Worm (Caenorhabditis elegans) whole organism, young adult: ENCODE data around the gene F54F7.9.

Experiments
- B0035.1 ChIP-seq: sonication (generic microtip); optimal IDR thresholded peaks from 2 replicates; lab custom pipeline; 2016; ENCODE audit warnings: missing genetic modification characterization, mild to moderate bottlenecking, missing compliant biosample characterization, missing genotype, missing genetic modification reagents
- C17E4.6 ChIP-seq: fragments of 200-800 bp; sonication (Bioruptor generic); IDR thresholded peaks from 2 replicates; pipeline ENCODE4 v1.3.6; 2022; ENCODE audit warnings: missing genetic modification reagents, missing genetic modification characterization, missing compliant biosample characterization
- F10E7.11 ChIP-seq: sonication (generic microtip); optimal IDR thresholded peaks from 2 replicates; lab custom pipeline; 2017; ENCODE audit warnings: mild to moderate bottlenecking, missing genetic modification characterization, moderate library complexity, missing compliant biosample characterization
- F33H1.4 ChIP-seq: fragments of 200-800 bp; sonication (Bioruptor generic); IDR thresholded peaks from 2 replicates; pipeline ENCODE4 v1.3.6; 2022; ENCODE audit warnings: missing genetic modification reagents, missing genetic modification characterization, missing compliant biosample characterization
- F37B4.10 ChIP-seq: fragments of 200-800 bp; sonication (Bioruptor generic); IDR thresholded peaks from 2 replicates; pipeline ENCODE4 v1.3.6; 2022; ENCODE audit warnings: missing genetic modification characterization, missing compliant biosample characterization
- F55B11.4 ChIP-seq: sonication (generic microtip); optimal IDR thresholded peaks from 2 replicates; lab custom pipeline; 2016; ENCODE audit warnings: missing compliant biosample characterization, missing genetic modification characterization, borderline replicate concordance; ENCODE audit not compliant: insufficient read depth
- F57A8.1 ChIP-seq: fragments of 200-800 bp; sonication (Bioruptor generic); optimal IDR thresholded peaks from 2 replicates; lab custom pipeline; 2018; ENCODE audit warnings: mild to moderate bottlenecking, missing genetic modification characterization, moderate library complexity, missing compliant biosample characterization
- K11D2.4 ChIP-seq: fragments of 200-800 bp; sonication (Bioruptor generic); IDR thresholded peaks from 2 replicates; pipeline ENCODE4 v1.3.6; 2022; ENCODE audit warnings: missing genetic modification reagents, missing genetic modification characterization, missing compliant biosample characterization
- K12H6.12 ChIP-seq: fragments of 200-800 bp; sonication (Bioruptor generic); optimal IDR thresholded peaks from 2 replicates; lab custom pipeline; 2018; ENCODE audit warnings: mild to moderate bottlenecking, missing genetic modification characterization, missing compliant biosample characterization
- T26A5.8 ChIP-seq: sonication (generic microtip); optimal IDR thresholded peaks from 2 replicates; lab custom pipeline; 2016; ENCODE audit warnings: missing genetic modification characterization, missing compliant biosample characterization
- Y79H2A.3 ChIP-seq: fragments of 200-800 bp; sonication (Bioruptor generic); conservative IDR thresholded peaks from 2 replicates; pipeline ENCODE4 v1.3.6; 2022; ENCODE audit warnings: missing genetic modification reagents, missing genetic modification characterization, missing compliant biosample characterization
- ama-1 ChIP-seq, 3 experiments: fragments of 150-350 bp in 1 of 3; sonication (generic microtip) in 2 of 3; optimal IDR thresholded peaks; 2 replicates each; lab custom pipeline; 2014 to 2018; ENCODE audit warnings: missing biosample characterization in 2 of 3, missing genetic modification characterization in 2 of 3, missing genetic modification reagents in 2 of 3
- athp-1 ChIP-seq: sonication (generic microtip); optimal IDR thresholded peaks from 2 replicates; lab custom pipeline; 2017; ENCODE audit warnings: mild to moderate bottlenecking, missing genetic modification characterization, missing compliant biosample characterization
- ceh-79 ChIP-seq: sonication (generic microtip); optimal IDR thresholded peaks from 2 replicates; lab custom pipeline; 2017; ENCODE audit warnings: mild to moderate bottlenecking, missing genetic modification characterization, missing compliant biosample characterization
- ceh-91 ChIP-seq: fragments of 200-800 bp; sonication (Bioruptor generic); IDR thresholded peaks from 2 replicates; pipeline ENCODE4 v1.3.6; 2022; ENCODE audit warnings: missing genetic modification reagents, missing genetic modification characterization, missing compliant biosample characterization
- dox-1 ChIP-seq: fragments of 200-800 bp; sonication (Bioruptor generic); IDR thresholded peaks from 2 replicates; pipeline ENCODE4 v1.3.6; 2022; ENCODE audit warnings: missing genetic modification reagents, missing genetic modification characterization, missing compliant biosample characterization
- ekl-4 ChIP-seq: fragments of 200-800 bp; sonication (Bioruptor generic); IDR thresholded peaks from 2 replicates; pipeline ENCODE4 v1.3.6; 2022; ENCODE audit warnings: missing genetic modification reagents, missing genetic modification characterization, missing compliant biosample characterization
- hlh-12 ChIP-seq: sonication (generic microtip); optimal IDR thresholded peaks from 2 replicates; lab custom pipeline; 2016; ENCODE audit warnings: missing genetic modification characterization, missing compliant biosample characterization
- hrde-1 ChIP-seq: sonication (generic microtip); optimal IDR thresholded peaks from 2 replicates; lab custom pipeline; 2016; ENCODE audit warnings: missing genetic modification characterization, mild to moderate bottlenecking, missing compliant biosample characterization, moderate library complexity, missing genotype, missing genetic modification reagents, borderline replicate concordance
- hsf-1 ChIP-seq: fragments of 200-800 bp; sonication (Bioruptor generic); IDR thresholded peaks from 2 replicates; pipeline ENCODE4 v1.3.6; 2022; ENCODE audit warnings: missing genetic modification reagents, missing genetic modification characterization, missing compliant biosample characterization
- lin-54 ChIP-seq: fragments of 200-800 bp; sonication (Bioruptor generic); optimal IDR thresholded peaks from 2 replicates; lab custom pipeline; 2018; ENCODE audit warnings: mild to moderate bottlenecking, missing genetic modification characterization, missing compliant biosample characterization
- madf-10 ChIP-seq: sonication (generic microtip); optimal IDR thresholded peaks from 2 replicates; lab custom pipeline; 2016; ENCODE audit warnings: mild to moderate bottlenecking, missing genetic modification characterization, missing compliant biosample characterization
- mcd-1 ChIP-seq: fragments of 200-800 bp; sonication (Bioruptor generic); IDR thresholded peaks from 2 replicates; pipeline ENCODE4 v1.3.6; 2022; ENCODE audit warnings: missing genetic modification reagents, missing genetic modification characterization, missing compliant biosample characterization
- mes-4 ChIP-seq: sonication (generic microtip); optimal IDR thresholded peaks from 2 replicates; lab custom pipeline; 2016; ENCODE audit warnings: missing genotype, missing genetic modification characterization, missing compliant biosample characterization
- nfya-1 ChIP-seq: sonication (generic microtip); optimal IDR thresholded peaks from 2 replicates; lab custom pipeline; 2017; ENCODE audit warnings: antibody characterized with exemption, missing compliant biosample characterization, missing genetic modification characterization, borderline replicate concordance; ENCODE audit not compliant: insufficient read depth
- nhr-80 ChIP-seq: sonication (generic microtip); optimal IDR thresholded peaks from 2 replicates; lab custom pipeline; 2016; ENCODE audit warnings: missing genetic modification characterization, missing compliant biosample characterization
- nhr-90 ChIP-seq: sonication (generic microtip); optimal IDR thresholded peaks from 2 replicates; lab custom pipeline; 2016; ENCODE audit warnings: missing genotype, mild to moderate bottlenecking, missing genetic modification characterization, missing compliant biosample characterization
- pbrm-1 ChIP-seq: fragments of 200-800 bp; sonication (Bioruptor generic); IDR thresholded peaks from 2 replicates; pipeline ENCODE4 v1.3.6; 2022; ENCODE audit warnings: missing genetic modification reagents, missing genetic modification characterization, missing compliant biosample characterization
- pha-4 ChIP-seq: fragments of 150-350 bp; sonication (generic microtip); optimal IDR thresholded peaks from 2 replicates; lab custom pipeline; 2014; ENCODE audit warnings: missing biosample characterization, missing genetic modification reagents, missing genetic modification characterization
- rpc-1 ChIP-seq, 2 experiments: fragments of 150-350 bp in 1 of 2; sonication (generic microtip) in 1 of 2; optimal IDR thresholded peaks; 2 replicates each; lab custom pipeline; 2014 to 2018; ENCODE audit warnings: missing biosample characterization in 1 of 2, missing genetic modification characterization in 1 of 2, missing genetic modification reagents in 1 of 2, missing genotype in 1 of 2
- sea-2 ChIP-seq: fragments of 200-800 bp; sonication (Bioruptor generic); IDR thresholded peaks from 2 replicates; pipeline ENCODE4 v1.3.6; 2022; ENCODE audit warnings: missing genetic modification characterization, missing compliant biosample characterization
- snpc-4 ChIP-seq, 5 experiments: fragments of 150-350 bp in 1 of 5; sonication (generic microtip) in 4 of 5; optimal IDR thresholded peaks; 2 replicates each; lab custom pipeline; 2014 to 2018; ENCODE audit warnings: missing genetic modification characterization in 5 of 5, missing biosample characterization in 3 of 5, antibody characterized with exemption in 2 of 5, mild to moderate bottlenecking in 2 of 5, missing compliant biosample characterization in 2 of 5, missing genotype in 2 of 5, moderate library complexity in 2 of 5, missing genetic modification reagents in 1 of 5
- unc-130 ChIP-seq: sonication (generic microtip); optimal IDR thresholded peaks from 2 replicates; lab custom pipeline; 2016; ENCODE audit warnings: missing genetic modification reagents, missing genetic modification characterization, missing compliant biosample characterization
- zfh-2 ChIP-seq: fragments of 200-800 bp; sonication (Bioruptor generic); conservative IDR thresholded peaks from 2 replicates; pipeline ENCODE4 v1.3.6; 2022; ENCODE audit warnings: missing genetic modification reagents, missing genetic modification characterization, missing compliant biosample characterization
- ztf-6 ChIP-seq: fragments of 200-800 bp; sonication (Bioruptor generic); IDR thresholded peaks from 2 replicates; pipeline ENCODE4 v1.3.6; 2022; ENCODE audit warnings: missing genetic modification reagents, missing genetic modification characterization, missing compliant biosample characterization

F54F7.9 gene

ce11 chrX:11828661-11829060 is 19.9 kb downstream of the F54F7.9 start:
- no peak for TF ChIP-seq lin-54
- TF ChIP-seq ama-1 (optimal IDR thresholded peaks at IDR 0.05; lab: Kevin White, UChicago) = no peak
- TF ChIP-seq ama-1 (GFP tag; optimal IDR thresholded peaks at IDR 0.05; lab: Kevin White, UChicago) = no peak
- TF ChIP-seq ekl-4 = no peak
- TF ChIP-seq athp-1 = no peak
- TF ChIP-seq nhr-80 (tag; lab: Kevin White, UChicago) = no peak
- TF ChIP-seq K12H6.12 (tag; lab: Kevin White, UChicago) = no peak
- TF ChIP-seq ceh-91 (GFP tag; lab: Robert Waterston, UW) = no peak
- TF ChIP-seq nfya-1 = no peak
- TF ChIP-seq K11D2.4 (GFP tag; lab: Robert Waterston, UW) = no peak
- TF ChIP-seq hrde-1 (tag; lab: Kevin White, UChicago) = no peak
- TF ChIP-seq, all 124 proteins: peak for 0

- no peak for TF ChIP-seq F10E7.11 (tag; lab: Kevin White, UChicago)
- TF ChIP-seq pha-4 (tag; lab: Kevin White, UChicago) = no peak
- no peak for TF ChIP-seq F37B4.10 (GFP tag; lab: Robert Waterston, UW)
- TF ChIP-seq athp-1 = no peak
- no peak for TF ChIP-seq F55B11.4
- TF ChIP-seq ztf-6 (GFP tag; lab: Robert Waterston, UW) = no peak
Measured at ce11 chrX:11827528-11827927, 21.0 kb downstream of the F54F7.9 start.

DNA sequence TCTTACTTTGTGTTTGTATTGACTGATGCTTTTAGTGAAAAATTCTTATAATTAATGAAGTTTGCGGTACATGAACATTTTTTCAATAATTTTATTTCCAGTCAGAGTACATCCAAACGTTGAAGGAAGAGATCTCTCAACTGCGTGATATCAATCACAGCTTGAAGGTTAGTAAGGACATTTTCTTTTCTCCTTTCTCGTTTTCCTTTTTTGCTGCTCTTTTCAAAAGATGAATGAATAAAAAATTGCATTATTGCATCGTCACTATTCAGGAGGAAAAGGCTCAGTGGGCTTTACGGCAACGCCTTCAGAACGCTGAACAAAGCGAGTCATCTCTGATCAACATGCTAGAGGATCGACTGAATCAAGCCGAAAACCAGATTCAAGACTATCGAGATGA is 21.6 kb downstream of the F54F7.9 start:
- TF ChIP-seq mes-4 (no peak), sea-2 (no peak), F57A8.1 (GFP tag; lab: Kevin White, UChicago) (no peak), C17E4.6 (GFP tag; lab: Robert Waterston, UW) (no peak)

DNA sequence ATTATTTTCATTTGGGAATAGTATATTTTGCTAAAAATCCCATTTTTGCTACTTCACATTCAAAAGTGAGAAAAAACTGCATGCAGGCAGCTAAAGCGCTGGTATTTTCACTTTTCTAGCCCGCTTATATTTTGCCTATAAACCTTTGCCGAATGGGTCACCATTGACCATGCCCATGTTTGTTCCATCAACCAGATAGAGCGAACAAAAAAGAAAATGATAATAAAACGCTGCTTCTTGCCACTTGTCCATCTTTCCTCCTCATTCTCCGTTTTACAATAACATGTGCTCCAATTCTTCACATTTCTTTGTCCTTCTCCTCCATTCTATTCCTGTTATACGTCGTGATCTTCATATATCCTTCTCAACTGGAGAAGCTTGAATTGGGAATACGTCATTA is 24.8 kb downstream of the F54F7.9 start, which contains the start of gene tag-241:
tag-241 (plus strand) TSS at position 301 of the 400 bp plus-strand sequence.
- TF ChIP-seq zfh-2 (GFP tag; lab: Robert Waterston, UW) (no peak), hrde-1 (tag; lab: Kevin White, UChicago) (no peak), ceh-79 (no peak), sea-2 (no peak), unc-130 (no peak), dox-1 (GFP tag; lab: Robert Waterston, UW) (no peak), nhr-90 (tag; lab: Kevin White, UChicago) (no peak), ztf-6 (GFP tag; lab: Robert Waterston, UW) (no peak), pbrm-1 (GFP tag; lab: Robert Waterston, UW) (no peak), mcd-1 (GFP tag; lab: Robert Waterston, UW) (no peak), Y79H2A.3 (GFP tag; lab: Robert Waterston, UW) (no peak)

DNA sequence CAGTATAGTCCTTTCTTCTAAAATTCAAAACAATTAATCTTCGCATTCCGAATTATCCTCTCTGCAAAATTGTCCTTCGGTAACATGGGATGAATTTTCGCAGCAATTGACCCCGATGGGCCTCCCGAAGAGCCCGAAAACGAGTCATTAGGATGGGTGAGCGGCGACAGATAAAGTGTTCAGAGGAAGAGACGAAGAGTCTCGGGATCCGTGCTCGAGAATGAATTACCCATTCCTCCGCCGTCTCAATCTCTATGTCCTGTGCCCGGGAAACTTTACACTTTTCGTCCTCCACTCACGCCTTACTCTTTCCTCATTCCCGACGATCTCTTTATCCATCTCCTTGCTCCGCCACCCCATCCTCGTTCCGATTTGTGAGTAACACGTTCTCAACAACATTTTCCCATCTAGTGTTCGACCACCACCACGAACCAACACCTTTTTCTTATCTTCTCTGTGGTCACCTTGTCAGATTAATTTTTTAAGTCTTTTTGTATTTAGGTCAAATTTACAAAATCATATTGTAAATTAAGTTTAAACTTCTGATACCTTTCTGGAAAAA is 27.3 kb downstream of the F54F7.9 start:
- no peak for TF ChIP-seq ekl-4
- TF ChIP-seq B0035.1 (tag; lab: Kevin White, UChicago) = no peak
- no peak for TF ChIP-seq dox-1 (GFP tag; lab: Robert Waterston, UW)
- no peak for TF ChIP-seq F33H1.4 (GFP tag; lab: Robert Waterston, UW)
- no peak for TF ChIP-seq T26A5.8 (tag; lab: Kevin White, UChicago)
- TF ChIP-seq, all 124 proteins: peak for 0

DNA sequence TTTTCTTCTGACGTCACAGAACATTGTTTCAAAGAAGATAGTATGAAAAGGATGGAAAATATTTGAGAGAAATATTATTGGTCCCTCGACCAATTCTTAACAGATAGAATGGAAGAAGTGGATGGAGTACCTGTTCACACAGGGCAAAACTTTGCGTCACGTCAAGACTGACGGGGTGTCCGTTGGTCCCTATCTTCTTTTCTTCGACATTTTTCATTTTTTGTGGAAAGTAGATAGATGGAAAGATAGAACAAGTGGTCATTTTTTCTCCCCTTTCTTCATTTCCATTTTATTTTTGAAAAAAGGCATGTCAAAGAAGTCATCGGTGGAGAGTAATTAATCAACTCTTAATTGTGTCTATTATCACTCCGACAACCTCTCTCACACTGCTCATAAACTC is 29.8 kb downstream of the F54F7.9 start:
- TF ChIP-seq rpc-1 (optimal IDR thresholded peaks at IDR 0.05; lab: Kevin White, UChicago) (no peak), rpc-1 (tag; optimal IDR thresholded peaks at IDR 0.05; lab: Kevin White, UChicago) (no peak), hlh-12 (tag; lab: Kevin White, UChicago) (no peak), madf-10 (no peak), hsf-1 (no peak), snpc-4 (GFP tag; optimal IDR thresholded peaks at IDR 0.05; lab: Kevin White, UChicago) (no peak), snpc-4 (tag; optimal IDR thresholded peaks at IDR 0.05; lab: Kevin White, UChicago) (no peak)
